Worm (Caenorhabditis elegans): ENCODE results near the gene acs-19.
A peak's percentile ranks its signal among the peaks of the same experiment; 100 is the strongest.

Gene acs-19

ce11 chrIII:3863814-3864507 lies at the start of gene acs-19:
TSS of gene acs-19 (plus strand) at chrIII:3864489.
- TF ChIP-seq ces-1 (GFP tag; optimal IDR thresholded peaks at IDR 0.05) (peak; percentile 73), lsy-2 (tag; optimal IDR thresholded peaks at IDR 0.05) (no peak), mls-2 (tag; optimal IDR thresholded peaks at IDR 0.05) (no peak), ceh-43 (GFP tag; optimal IDR thresholded peaks at IDR 0.05) (peak; percentile 35)

ce11 chrIII:3819579-3819978 lies 44.7 kb upstream of the acs-19 start, which contains the start of gene dpy-27:
TSS of gene dpy-27 (minus strand) at chrIII:3819679.
- TF ChIP-seq snpc-4 (tag; optimal IDR thresholded peaks at IDR 0.05) = no peak
- TF ChIP-seq zip-8 (tag; optimal IDR thresholded peaks at IDR 0.05) = no peak
- no peak for TF ChIP-seq ceh-83 (GFP tag; optimal IDR thresholded peaks at IDR 0.05)
- no peak for TF ChIP-seq pha-4 (tag; optimal IDR thresholded peaks at IDR 0.05)
- TF ChIP-seq nhr-2 (tag; optimal IDR thresholded peaks at IDR 0.05) = no peak

- TF ChIP-seq lin-32 (GFP tag; optimal IDR thresholded peaks at IDR 0.05) = peak; percentile 30
- peak; percentile 43 for TF ChIP-seq drap-1 (GFP tag; optimal IDR thresholded peaks at IDR 0.05)
- TF ChIP-seq ceh-39 (tag; optimal IDR thresholded peaks at IDR 0.05) = peak; percentile 35
- peak; percentile 46 for TF ChIP-seq mls-2 (tag; optimal IDR thresholded peaks at IDR 0.05)
- TF ChIP-seq blmp-1 (tag; optimal IDR thresholded peaks at IDR 0.05) = peak; percentile 90
- TF ChIP-seq mep-1 (tag; optimal IDR thresholded peaks at IDR 0.05) = peak; percentile 53
- peak; percentile 63 for TF ChIP-seq lin-13 (tag; optimal IDR thresholded peaks at IDR 0.05)
- TF ChIP-seq sem-2 (GFP tag; optimal IDR thresholded peaks at IDR 0.05) = no peak
- TF ChIP-seq nhr-76 (tag; optimal IDR thresholded peaks at IDR 0.05) = no peak
- TF ChIP-seq unc-120 (tag; optimal IDR thresholded peaks at IDR 0.05; ENCODE audit: poor library complexity, severe bottlenecking) = peak; percentile 84
- TF ChIP-seq ceh-43 (GFP tag; optimal IDR thresholded peaks at IDR 0.05) = no peak
- no peak for TF ChIP-seq nhr-12 (tag; optimal IDR thresholded peaks at IDR 0.05)
- TF ChIP-seq nhr-237 (tag; optimal IDR thresholded peaks at IDR 0.05) = peak; percentile 9
- peak; percentile 74 for TF ChIP-seq unc-62 (GFP tag; optimal IDR thresholded peaks at IDR 0.05)
- no peak for TF ChIP-seq elt-1 (tag; optimal IDR thresholded peaks at IDR 0.05; ENCODE audit: borderline replicate concordance, insufficient read depth)
- peak; percentile 42 for TF ChIP-seq ces-1 (GFP tag; optimal IDR thresholded peaks at IDR 0.05)
- peak; percentile 64 for TF ChIP-seq ham-2 (GFP tag; optimal IDR thresholded peaks at IDR 0.05)
- TF ChIP-seq hlh-1 (tag; optimal IDR thresholded peaks at IDR 0.05) = peak; percentile 45
- TF ChIP-seq nhr-2 (tag; optimal IDR thresholded peaks at IDR 0.05) = peak; percentile 80
- TF ChIP-seq M03D4.4 (tag; optimal IDR thresholded peaks at IDR 0.05) = peak; percentile 11
- TF ChIP-seq mab-5 (tag; optimal IDR thresholded peaks at IDR 0.05) = no peak
- no peak for TF ChIP-seq tbx-8 (GFP tag; optimal IDR thresholded peaks at IDR 0.05)
- no peak for TF ChIP-seq unc-39 (tag; optimal IDR thresholded peaks at IDR 0.05)
- no peak for TF ChIP-seq snpc-4 (tag; optimal IDR thresholded peaks at IDR 0.05)
- TF ChIP-seq nhr-28 (tag; optimal IDR thresholded peaks at IDR 0.05) = no peak
- TF ChIP-seq flh-1 (GFP tag; optimal IDR thresholded peaks at IDR 0.05) = no peak
- TF ChIP-seq ceh-83 (GFP tag; optimal IDR thresholded peaks at IDR 0.05) = no peak
- TF ChIP-seq elt-3 (tag; optimal IDR thresholded peaks at IDR 0.05) = no peak
- TF ChIP-seq bed-3 (GFP tag; optimal IDR thresholded peaks at IDR 0.05) = no peak
- peak; percentile 81 for TF ChIP-seq pha-4 (tag; optimal IDR thresholded peaks at IDR 0.05)
- peak; percentile 69 for TF ChIP-seq cnd-1 (tag; optimal IDR thresholded peaks at IDR 0.05)
- TF ChIP-seq lsy-2 (tag; optimal IDR thresholded peaks at IDR 0.05) = peak; percentile 15
- TF ChIP-seq zip-8 (tag; optimal IDR thresholded peaks at IDR 0.05) = no peak
- peak; percentile 67 for TF ChIP-seq sptf-1 (tag; optimal IDR thresholded peaks at IDR 0.05)
- no peak for TF ChIP-seq ztf-11 (tag; optimal IDR thresholded peaks at IDR 0.05)
These were observed 44.2 kb upstream of the acs-19 start for ce11 chrIII:3820134-3820533.

ce11 chrIII:3821969-3822453 lies 42.3 kb upstream of the acs-19 start, which contains the start of gene amx-1:
TSS of gene amx-1 (plus strand) at chrIII:3822403.
- no peak for TF ChIP-seq ceh-43 (GFP tag; optimal IDR thresholded peaks at IDR 0.05)
- no peak for TF ChIP-seq mab-5 (tag; optimal IDR thresholded peaks at IDR 0.05)
- peak; percentile 10 for TF ChIP-seq cnd-1 (tag; optimal IDR thresholded peaks at IDR 0.05)
- TF ChIP-seq lsy-2 (tag; optimal IDR thresholded peaks at IDR 0.05) = no peak
- no peak for TF ChIP-seq ham-2 (GFP tag; optimal IDR thresholded peaks at IDR 0.05)
- no peak for TF ChIP-seq blmp-1 (tag; optimal IDR thresholded peaks at IDR 0.05)
- TF ChIP-seq nhr-12 (tag; optimal IDR thresholded peaks at IDR 0.05) = no peak
- TF ChIP-seq mls-2 (tag; optimal IDR thresholded peaks at IDR 0.05) = no peak
- TF ChIP-seq nhr-2 (tag; optimal IDR thresholded peaks at IDR 0.05) = peak; percentile 56
- TF ChIP-seq elt-1 (tag; optimal IDR thresholded peaks at IDR 0.05; ENCODE audit: borderline replicate concordance, insufficient read depth) = peak; percentile 26
- no peak for TF ChIP-seq ztf-11 (tag; optimal IDR thresholded peaks at IDR 0.05)
- no peak for TF ChIP-seq nhr-28 (tag; optimal IDR thresholded peaks at IDR 0.05)
- no peak for TF ChIP-seq flh-1 (GFP tag; optimal IDR thresholded peaks at IDR 0.05)
- TF ChIP-seq bed-3 (GFP tag; optimal IDR thresholded peaks at IDR 0.05) = no peak
- no peak for TF ChIP-seq M03D4.4 (tag; optimal IDR thresholded peaks at IDR 0.05)
- TF ChIP-seq sptf-1 (tag; optimal IDR thresholded peaks at IDR 0.05) = no peak
- no peak for TF ChIP-seq tbx-8 (GFP tag; optimal IDR thresholded peaks at IDR 0.05)
- no peak for TF ChIP-seq unc-120 (tag; optimal IDR thresholded peaks at IDR 0.05; ENCODE audit: poor library complexity, severe bottlenecking)
- no peak for TF ChIP-seq drap-1 (GFP tag; optimal IDR thresholded peaks at IDR 0.05)
- TF ChIP-seq ceh-39 (tag; optimal IDR thresholded peaks at IDR 0.05) = no peak
- TF ChIP-seq unc-62 (GFP tag; optimal IDR thresholded peaks at IDR 0.05) = no peak
- TF ChIP-seq ces-1 (GFP tag; optimal IDR thresholded peaks at IDR 0.05) = peak; percentile 14
- no peak for TF ChIP-seq pha-4 (tag; optimal IDR thresholded peaks at IDR 0.05)
- peak; percentile 2 for TF ChIP-seq hlh-1 (tag; optimal IDR thresholded peaks at IDR 0.05)

All from whole organism, mixed stage, embryonic.